Fruit fly (Drosophila melanogaster) whole organism, embryonic: Measurements from ENCODE around the gene eIF4G2.

Experiments
- C15 ChIP-seq: fragments of 200-800 bp; sonication (Bioruptor generic); IDR thresholded peaks from 3 replicates; pipeline ENCODE4 v1.3.6; 2022; ENCODE audit warnings: missing biosample characterization, missing genetic modification characterization
- CG10147 ChIP-seq: fragments of 200-800 bp; sonication (Bioruptor generic); optimal IDR thresholded peaks from 2 replicates; lab custom pipeline; 2019; ENCODE audit warnings: missing biosample characterization, mild to moderate bottlenecking, missing genetic modification characterization, moderate library complexity
- CG12104 ChIP-seq: fragments of 200-800 bp; sonication (Bioruptor generic); optimal IDR thresholded peaks from 3 replicates; lab custom pipeline; 2016; ENCODE audit warnings: missing biosample characterization, missing genetic modification characterization
- CG12659 ChIP-seq: fragments of 200-800 bp; sonication (Bioruptor generic); optimal IDR thresholded peaks from 3 replicates; lab custom pipeline; 2017; ENCODE audit warnings: mild to moderate bottlenecking, missing biosample characterization, missing genetic modification reagents, missing genetic modification characterization
- CG13296 ChIP-seq: fragments of 200-800 bp; sonication (Bioruptor generic); optimal IDR thresholded peaks from 3 replicates; lab custom pipeline; 2018; ENCODE audit warnings: missing biosample characterization, mild to moderate bottlenecking, missing genetic modification characterization
- CG15269 ChIP-seq: fragments of 200-800 bp; sonication (Bioruptor generic); optimal IDR thresholded peaks from 2 replicates; lab custom pipeline; 2018; ENCODE audit warnings: missing biosample characterization, mild to moderate bottlenecking, missing genetic modification characterization, moderate library complexity
- CG15514 ChIP-seq: fragments of 200-800 bp; sonication (Bioruptor generic); optimal IDR thresholded peaks from 3 replicates; lab custom pipeline; 2017; ENCODE audit warnings: missing biosample characterization, missing genetic modification characterization, mild to moderate bottlenecking, moderate library complexity, missing genetic modification reagents
- CG16813 ChIP-seq: fragments of 200-800 bp; sonication (Bioruptor generic); IDR thresholded peaks from 3 replicates; pipeline ENCODE4 v1.3.6; 2022; ENCODE audit warnings: missing biosample characterization, missing genetic modification characterization; ENCODE audit not compliant: partially characterized antibody
- CG17385 ChIP-seq: fragments of 200-800 bp; sonication (Bioruptor generic); optimal IDR thresholded peaks from 3 replicates; lab custom pipeline; 2018; ENCODE audit warnings: missing biosample characterization, mild to moderate bottlenecking, missing genetic modification characterization
- CG18011 ChIP-seq: fragments of 200-800 bp; sonication (Bioruptor generic); optimal IDR thresholded peaks from 2 replicates; lab custom pipeline; 2017; ENCODE audit warnings: missing biosample characterization, missing genetic modification characterization, mild to moderate bottlenecking, moderate library complexity, missing genotype
- CG18599 ChIP-seq: fragments of 200-800 bp; sonication (Bioruptor generic); optimal IDR thresholded peaks from 3 replicates; lab custom pipeline; 2017; ENCODE audit warnings: missing biosample characterization, missing genetic modification characterization, mild to moderate bottlenecking, moderate library complexity, missing genetic modification reagents
- CG2199 ChIP-seq: fragments of 200-800 bp; sonication (Bioruptor generic); IDR thresholded peaks from 3 replicates; pipeline ENCODE4 v1.3.6; 2022; ENCODE audit warnings: missing biosample characterization, missing genetic modification characterization
- CG30020 ChIP-seq: fragments of 200-800 bp; optimal IDR thresholded peaks from 2 replicates; lab custom pipeline; 2019; ENCODE audit warnings: missing biosample characterization, mild to moderate bottlenecking, missing genetic modification characterization, moderate library complexity
- CG30431 ChIP-seq: fragments of 200-800 bp; sonication (Bioruptor generic); optimal IDR thresholded peaks from 2 replicates; lab custom pipeline; 2017; ENCODE audit warnings: missing biosample characterization, missing genetic modification characterization
- CG32767 ChIP-seq: fragments of 200-800 bp; sonication (Bioruptor generic); IDR thresholded peaks from 2 replicates; pipeline ENCODE4 v1.3.6; 2022; ENCODE audit warnings: missing biosample characterization, missing genetic modification characterization
- CG34376 ChIP-seq: fragments of 200-800 bp; sonication (Bioruptor generic); optimal IDR thresholded peaks from 2 replicates; lab custom pipeline; 2018; ENCODE audit warnings: missing biosample characterization, mild to moderate bottlenecking, missing genetic modification characterization
- CG4854 ChIP-seq: fragments of 200-800 bp; sonication (Bioruptor generic); optimal IDR thresholded peaks from 2 replicates; lab custom pipeline; 2016; ENCODE audit warnings: missing biosample characterization, missing genetic modification characterization, inconsistent platforms
- CG6683 ChIP-seq: fragments of 200-800 bp; sonication (Bioruptor generic); optimal IDR thresholded peaks from 2 replicates; lab custom pipeline; 2017; ENCODE audit warnings: missing biosample characterization, mild to moderate bottlenecking, missing genetic modification characterization, missing genetic modification reagents
- CG7745 ChIP-seq: fragments of 200-800 bp; sonication (Bioruptor generic); optimal IDR thresholded peaks from 2 replicates; lab custom pipeline; 2018; ENCODE audit warnings: missing biosample characterization, mild to moderate bottlenecking, missing genetic modification characterization, moderate library complexity
- CG8944 ChIP-seq: fragments of 200-800 bp; sonication (Bioruptor generic); optimal IDR thresholded peaks from 3 replicates; lab custom pipeline; 2016; ENCODE audit warnings: missing biosample characterization, missing genetic modification characterization
- CG9797 ChIP-seq: fragments of 200-800 bp; sonication (Bioruptor generic); optimal IDR thresholded peaks from 3 replicates; lab custom pipeline; 2018; ENCODE audit warnings: missing biosample characterization, mild to moderate bottlenecking, missing genetic modification characterization
- Deaf1 ChIP-seq: fragments of 200-800 bp; optimal IDR thresholded peaks from 3 replicates; lab custom pipeline; 2019; ENCODE audit warnings: missing biosample characterization, mild to moderate bottlenecking, missing genetic modification characterization, moderate library complexity
- Elba2 ChIP-seq: fragments of 200-800 bp; sonication (Bioruptor generic); optimal IDR thresholded peaks from 3 replicates; lab custom pipeline; 2016; ENCODE audit warnings: missing biosample characterization, missing genetic modification characterization
- HHEX ChIP-seq: fragments of 200-800 bp; sonication (Bioruptor generic); optimal IDR thresholded peaks from 3 replicates; lab custom pipeline; 2017; ENCODE audit warnings: missing biosample characterization, mild to moderate bottlenecking, missing genetic modification characterization, missing genetic modification reagents
- HmgD ChIP-seq: fragments of 200-800 bp; sonication (Bioruptor generic); optimal IDR thresholded peaks from 3 replicates; lab custom pipeline; 2016; ENCODE audit warnings: missing biosample characterization, missing genetic modification characterization
- Lhr ChIP-seq: fragments of 200-800 bp; sonication (Bioruptor generic); optimal IDR thresholded peaks from 3 replicates; lab custom pipeline; 2017; ENCODE audit warnings: mild to moderate bottlenecking, missing biosample characterization, missing genetic modification reagents, missing genetic modification characterization
- NK7.1 ChIP-seq: fragments of 200-800 bp; sonication (Bioruptor generic); optimal IDR thresholded peaks from 3 replicates; lab custom pipeline; 2016; ENCODE audit warnings: missing biosample characterization, missing genetic modification characterization
- Vsx1 ChIP-seq: fragments of 200-800 bp; sonication (Bioruptor generic); optimal IDR thresholded peaks from 2 replicates; lab custom pipeline; 2017; ENCODE audit warnings: missing biosample characterization, mild to moderate bottlenecking, missing genetic modification characterization, missing genetic modification reagents
- ap ChIP-seq: fragments of 200-800 bp; sonication (Bioruptor generic); IDR thresholded peaks from 2 replicates; pipeline ENCODE4 v1.3.6; 2022; ENCODE audit warnings: missing biosample characterization, missing genetic modification characterization
- ash1 ChIP-seq: fragments of 200-800 bp; sonication (Bioruptor generic); optimal IDR thresholded peaks from 2 replicates; lab custom pipeline; 2018; ENCODE audit warnings: missing biosample characterization, mild to moderate bottlenecking, missing genetic modification characterization
- bab2 ChIP-seq: fragments of 200-800 bp; sonication (Bioruptor generic); optimal IDR thresholded peaks from 2 replicates; lab custom pipeline; 2016; ENCODE audit warnings: missing biosample characterization, missing genetic modification characterization
- caup ChIP-seq: fragments of 200-800 bp; sonication (Bioruptor generic); optimal IDR thresholded peaks from 3 replicates; lab custom pipeline; 2017; ENCODE audit warnings: missing biosample characterization, mild to moderate bottlenecking, missing genetic modification characterization, moderate library complexity; ENCODE audit not compliant: severe bottlenecking
- da ChIP-seq: fragments of 200-800 bp; sonication (Bioruptor generic); optimal IDR thresholded peaks from 2 replicates; lab custom pipeline; 2016; ENCODE audit warnings: missing biosample characterization, missing genetic modification characterization
- fd96Cb ChIP-seq: fragments of 200-800 bp; sonication (Bioruptor generic); optimal IDR thresholded peaks from 2 replicates; lab custom pipeline; 2018; ENCODE audit warnings: missing biosample characterization, mild to moderate bottlenecking, missing genetic modification characterization, moderate library complexity
- fru ChIP-seq: fragments of >200 bp; optimal IDR thresholded peaks from 2 replicates; lab custom pipeline; 2017
- hkb ChIP-seq, 2 experiments: fragments of 200-800 bp in 1 of 2; fragments of >200 bp in 1 of 2; sonication (Bioruptor generic) in 1 of 2; IDR thresholded peaks in 1 of 2; optimal IDR thresholded peaks in 1 of 2; 2 replicates each; pipeline versions ENCODE4 v1.3.6 to Lab custom; 2017 to 2022; ENCODE audit warnings: missing biosample characterization in 1 of 2, missing genetic modification characterization in 1 of 2
- lov ChIP-seq, 2 experiments: fragments of 200-800 bp in 1 of 2; fragments of >200 bp in 1 of 2; sonication (Bioruptor generic) in 1 of 2; IDR thresholded peaks in 1 of 2; optimal IDR thresholded peaks in 1 of 2; 2 replicates in 1 of 2; 3 replicates in 1 of 2; pipeline versions ENCODE4 v1.3.6 to Lab custom; 2017 to 2022; ENCODE audit warnings: missing biosample characterization in 1 of 2, missing genetic modification characterization in 1 of 2
- maf-S ChIP-seq: fragments of 200-800 bp; sonication (Bioruptor generic); optimal IDR thresholded peaks from 2 replicates; lab custom pipeline; 2016; ENCODE audit warnings: missing biosample characterization, missing genetic modification characterization
- nau ChIP-seq: fragments of 200-800 bp; sonication (Bioruptor generic); optimal IDR thresholded peaks from 3 replicates; lab custom pipeline; 2017; ENCODE audit warnings: missing biosample characterization, mild to moderate bottlenecking, missing genetic modification characterization, missing genetic modification reagents
- pfk ChIP-seq: fragments of 200-800 bp; sonication (Bioruptor generic); optimal IDR thresholded peaks from 2 replicates; lab custom pipeline; 2018; ENCODE audit warnings: missing biosample characterization, mild to moderate bottlenecking, missing genetic modification characterization, moderate library complexity
- pum ChIP-seq: fragments of 200-800 bp; sonication (Bioruptor generic); optimal IDR thresholded peaks from 2 replicates; lab custom pipeline; 2016; ENCODE audit warnings: missing biosample characterization, missing genetic modification characterization
- sna ChIP-seq: fragments of 200-800 bp; sonication (Bioruptor generic); IDR thresholded peaks from 2 replicates; pipeline ENCODE4 v1.3.6; 2022; ENCODE audit warnings: missing biosample characterization, missing genetic modification characterization; ENCODE audit not compliant: partially characterized antibody
- tgo ChIP-seq: fragments of 200-800 bp; sonication (Bioruptor generic); IDR thresholded peaks from 3 replicates; pipeline ENCODE4 v1.3.6; 2022; ENCODE audit warnings: missing biosample characterization, missing genetic modification characterization
- vvl ChIP-seq: fragments of 200-800 bp; sonication (Bioruptor generic); IDR thresholded peaks from 2 replicates; pipeline ENCODE4 v1.3.6; 2022; ENCODE audit warnings: missing biosample characterization, missing genetic modification characterization
- wdn ChIP-seq: fragments of 200-800 bp; sonication (Bioruptor generic); IDR thresholded peaks from 2 replicates; pipeline ENCODE4 v1.3.6; 2022; ENCODE audit warnings: missing biosample characterization, missing genetic modification characterization
- z ChIP-seq: fragments of 200-800 bp; sonication (Bioruptor generic); IDR thresholded peaks from 3 replicates; pipeline ENCODE4 v1.3.6; 2022; ENCODE audit warnings: missing biosample characterization, missing genetic modification characterization

The eIF4G2 gene

dm6 chr3R:23782456-23783402 lies 36.3 kb downstream of the eIF4G2 start (continued):
- peak; percentile 72 for TF ChIP-seq nau (GFP tag; lab: Kevin White, UChicago)
- peak; percentile 80 for TF ChIP-seq CG18599 (GFP tag; lab: Kevin White, UChicago)
- peak; percentile 92 for TF ChIP-seq ash1 (GFP tag; lab: Kevin White, UChicago)
- peak; percentile 63 for TF ChIP-seq CG4854
- no peak for TF ChIP-seq hkb (optimal IDR thresholded peaks at IDR 0.05; lab: Kevin White, UChicago)
- TF ChIP-seq hkb (GFP tag; IDR thresholded peaks at IDR 0.05; lab: Robert Waterston, UW) = peak; percentile 80
- peak; percentile 78 for TF ChIP-seq bab2 (GFP tag; lab: Kevin White, UChicago)
- peak; percentile 69; the same call in 2 of the 3 replicates for TF ChIP-seq CG2199 (GFP tag; lab: Robert Waterston, UW)
- TF ChIP-seq CG9797 (GFP tag; lab: Kevin White, UChicago) = peak; percentile 32
- TF ChIP-seq lov (optimal IDR thresholded peaks at IDR 0.05; lab: Kevin White, UChicago) = no peak
- peak; percentile 89 for TF ChIP-seq lov (GFP tag; IDR thresholded peaks at IDR 0.05; lab: Robert Waterston, UW)
- peak; percentile 66 for TF ChIP-seq Vsx1
- peak; percentile 92 for TF ChIP-seq CG30431 (GFP tag; lab: Kevin White, UChicago)
- peak; percentile 87 for TF ChIP-seq CG34376
- peak; percentile 90 for TF ChIP-seq pum
- TF ChIP-seq CG12104 (GFP tag; lab: Kevin White, UChicago) = peak; percentile 70
- TF ChIP-seq ap (GFP tag; lab: Robert Waterston, UW) = peak; percentile 49
- TF ChIP-seq CG15514 = peak; percentile 74
- no peak for TF ChIP-seq CG16813
- peak; percentile 23 for TF ChIP-seq da (GFP tag; lab: Kevin White, UChicago)
- peak; percentile 66; the same call in 1 of the 2 replicates for TF ChIP-seq CG32767 (GFP tag; lab: Robert Waterston, UW)
- peak; percentile 73 for TF ChIP-seq CG8944
- TF ChIP-seq Deaf1 (tag; lab: Kevin White, UChicago) = peak; percentile 56
- TF ChIP-seq fru (lab: Kevin White, UChicago) = no peak
- peak; percentile 94 for TF ChIP-seq vvl (GFP tag; lab: Robert Waterston, UW)
- TF ChIP-seq tgo = peak; percentile 81
- TF ChIP-seq CG12659 (GFP tag; lab: Kevin White, UChicago) = peak; percentile 75
- no peak for TF ChIP-seq C15
- peak; percentile 60 for TF ChIP-seq maf-S (GFP tag; lab: Kevin White, UChicago)
- TF ChIP-seq Lhr (GFP tag; lab: Kevin White, UChicago) = peak; percentile 71
- TF ChIP-seq wdn (GFP tag; lab: Robert Waterston, UW) = no peak
- peak; percentile 91 for TF ChIP-seq pfk (GFP tag; lab: Kevin White, UChicago)
- TF ChIP-seq CG17385 (GFP tag; lab: Kevin White, UChicago) = peak; percentile 80
- TF ChIP-seq CG7745 = peak; percentile 62
- peak; percentile 95 for TF ChIP-seq fd96Cb (tag; lab: Kevin White, UChicago)
- TF ChIP-seq z (GFP tag; lab: Robert Waterston, UW) = peak; percentile 88
- TF ChIP-seq HHEX (GFP tag; lab: Kevin White, UChicago) = peak; percentile 77
- TF ChIP-seq CG15269 = peak; percentile 69
- peak; percentile 76 for TF ChIP-seq CG13296 (GFP tag; lab: Kevin White, UChicago)
- peak; percentile 81 for TF ChIP-seq caup (GFP tag; lab: Kevin White, UChicago)
- TF ChIP-seq sna (GFP tag; lab: Robert Waterston, UW) = 0 out of 2 replicates have a peak, but pooled peaks have one; percentile 38
- peak; percentile 68 for TF ChIP-seq NK7.1 (GFP tag; lab: Kevin White, UChicago)
- peak; percentile 28 for TF ChIP-seq Elba2 (GFP tag; lab: Kevin White, UChicago)
- TF ChIP-seq CG18011 (GFP tag; lab: Kevin White, UChicago) = peak; percentile 52
- TF ChIP-seq CG30020 = peak; percentile 68
- TF ChIP-seq CG10147 (GFP tag; lab: Kevin White, UChicago) = peak; percentile 1
- TF ChIP-seq HmgD (GFP tag; lab: Kevin White, UChicago) = peak; percentile 6
- TF ChIP-seq CG6683 (GFP tag; lab: Kevin White, UChicago) = peak; percentile 79
